Worm (Caenorhabditis elegans) whole organism, L3 larva: Measurements from ENCODE around the gene T10G3.3.
"Not testable (repeated sequence)": the region's sequence is repeated elsewhere in the genome, so short reads cannot be mapped to it uniquely, and the experiment has no call there.

ENCODE experiments used
- ZK546.5 ChIP-seq: sonication (generic microtip); optimal IDR thresholded peaks from 2 replicates; lab custom pipeline; 2017; ENCODE audit warnings: missing biosample characterization, missing genetic modification characterization
- aly-2 ChIP-seq: fragments of 150-350 bp; optimal IDR thresholded peaks from 2 replicates; lab custom pipeline; 2014; ENCODE audit warnings: missing biosample characterization, missing genetic modification characterization
- ama-1 ChIP-seq: fragments of 150-350 bp; optimal IDR thresholded peaks from 2 replicates; lab custom pipeline; 2018
- ceh-16 ChIP-seq: sonication (generic microtip); optimal IDR thresholded peaks from 2 replicates; lab custom pipeline; 2017; ENCODE audit warnings: missing biosample characterization, missing genetic modification characterization
- ceh-28 ChIP-seq: fragments of 150-350 bp; optimal IDR thresholded peaks from 2 replicates; lab custom pipeline; 2014; ENCODE audit warnings: missing biosample characterization, missing genetic modification reagents, missing genetic modification characterization
- ceh-9 ChIP-seq: sonication (generic microtip); optimal IDR thresholded peaks from 2 replicates; lab custom pipeline; 2018; ENCODE audit warnings: missing biosample characterization, missing genetic modification characterization
- egl-27 ChIP-seq: sonication (generic microtip); optimal IDR thresholded peaks from 4 replicates; lab custom pipeline; 2017; ENCODE audit warnings: missing biosample characterization, missing genetic modification reagents, missing genetic modification characterization
- egl-5 ChIP-seq: fragments of 150-350 bp; optimal IDR thresholded peaks from 2 replicates; lab custom pipeline; 2017; ENCODE audit warnings: missing biosample characterization, missing genetic modification reagents, missing genetic modification characterization, inconsistent platforms
- elt-2 ChIP-seq: sonication (generic microtip); optimal IDR thresholded peaks from 2 replicates; lab custom pipeline; 2016; ENCODE audit warnings: missing genetic modification reagents, mild to moderate bottlenecking, missing genetic modification characterization, missing compliant biosample characterization
- elt-3 ChIP-seq, 3 experiments: fragments of 150-350 bp in 1 of 3; sonication (generic microtip) in 2 of 3; optimal IDR thresholded peaks; 2 replicates in 2 of 3; 4 replicates in 1 of 3; lab custom pipeline; 2014 to 2017; ENCODE audit warnings: missing biosample characterization in 3 of 3, missing genetic modification characterization in 3 of 3
- jun-1 ChIP-seq: fragments of 150-350 bp; optimal IDR thresholded peaks from 2 replicates; lab custom pipeline; 2014; ENCODE audit warnings: missing biosample characterization, missing genetic modification reagents, missing genetic modification characterization
- lin-15B ChIP-seq: fragments of 150-350 bp; optimal IDR thresholded peaks from 2 replicates; lab custom pipeline; 2014; ENCODE audit warnings: missing biosample characterization, missing genetic modification characterization
- lin-39 ChIP-seq: fragments of 150-350 bp; optimal IDR thresholded peaks from 2 replicates; lab custom pipeline; 2018; ENCODE audit warnings: missing biosample characterization, missing genetic modification reagents, missing genetic modification characterization
- lsy-12 ChIP-seq: sonication (generic microtip); optimal IDR thresholded peaks from 2 replicates; lab custom pipeline; 2016; ENCODE audit warnings: mild to moderate bottlenecking, missing genetic modification characterization, missing compliant biosample characterization
- mdl-1 ChIP-seq: fragments of 150-350 bp; optimal IDR thresholded peaks from 2 replicates; lab custom pipeline; 2014; ENCODE audit warnings: missing biosample characterization, missing genetic modification characterization
- mml-1 ChIP-seq: fragments of 150-350 bp; sonication (generic microtip); optimal IDR thresholded peaks from 3 replicates; lab custom pipeline; 2014; ENCODE audit warnings: missing biosample characterization, missing genetic modification characterization
- nfya-1 ChIP-seq: sonication (generic microtip); optimal IDR thresholded peaks from 2 replicates; lab custom pipeline; 2017; ENCODE audit warnings: missing genetic modification characterization, mild to moderate bottlenecking, missing compliant biosample characterization, antibody characterized with exemption, moderate library complexity; ENCODE audit not compliant: insufficient read depth
- nhr-11 ChIP-seq: fragments of 150-350 bp; optimal IDR thresholded peaks from 2 replicates; lab custom pipeline; 2014; ENCODE audit warnings: missing biosample characterization, missing genetic modification characterization
- nhr-76 ChIP-seq: fragments of 150-350 bp; sonication (generic microtip); optimal IDR thresholded peaks from 5 replicates; lab custom pipeline; 2014; ENCODE audit warnings: missing biosample characterization, missing genetic modification characterization
- nhr-77 ChIP-seq: fragments of 150-350 bp; optimal IDR thresholded peaks from 2 replicates; lab custom pipeline; 2014; ENCODE audit warnings: missing biosample characterization, missing genetic modification characterization
- pqm-1 ChIP-seq: fragments of 150-350 bp; optimal IDR thresholded peaks from 2 replicates; lab custom pipeline; 2017; ENCODE audit warnings: missing biosample characterization, missing genetic modification characterization, inconsistent platforms
- sea-2 ChIP-seq: fragments of 150-350 bp; sonication (generic microtip); optimal IDR thresholded peaks from 4 replicates; lab custom pipeline; 2014; ENCODE audit warnings: missing biosample characterization, missing genetic modification reagents, missing genetic modification characterization
- skn-1 ChIP-seq: fragments of 150-350 bp; optimal IDR thresholded peaks from 2 replicates; lab custom pipeline; 2014; ENCODE audit warnings: missing biosample characterization, missing genetic modification characterization
- unc-39 ChIP-seq: sonication (generic microtip); optimal IDR thresholded peaks from 4 replicates; lab custom pipeline; 2017; ENCODE audit warnings: missing biosample characterization, missing genetic modification characterization
- unc-62 ChIP-seq: fragments of 150-350 bp; sonication (generic microtip); optimal IDR thresholded peaks from 4 replicates; lab custom pipeline; 2014; ENCODE audit warnings: missing biosample characterization, missing genetic modification reagents, missing genetic modification characterization
- ztf-4 ChIP-seq: fragments of 150-350 bp; optimal IDR thresholded peaks from 2 replicates; lab custom pipeline; 2014; ENCODE audit warnings: missing biosample characterization, missing genetic modification characterization

The T10G3.3 gene

ce11 chrV:13443535-13443934 is 46.5 kb downstream of the T10G3.3 start, which contains the start of gene Y2H9A.6:
Gene Y2H9A.6 (plus strand): TSS chrV:13443835.
- not testable (repeated sequence) for TF ChIP-seq lsy-12; ZK546.5 (tag; lab: Kevin White, UChicago); nhr-11 (tag; lab: Kevin White, UChicago)

DNA sequence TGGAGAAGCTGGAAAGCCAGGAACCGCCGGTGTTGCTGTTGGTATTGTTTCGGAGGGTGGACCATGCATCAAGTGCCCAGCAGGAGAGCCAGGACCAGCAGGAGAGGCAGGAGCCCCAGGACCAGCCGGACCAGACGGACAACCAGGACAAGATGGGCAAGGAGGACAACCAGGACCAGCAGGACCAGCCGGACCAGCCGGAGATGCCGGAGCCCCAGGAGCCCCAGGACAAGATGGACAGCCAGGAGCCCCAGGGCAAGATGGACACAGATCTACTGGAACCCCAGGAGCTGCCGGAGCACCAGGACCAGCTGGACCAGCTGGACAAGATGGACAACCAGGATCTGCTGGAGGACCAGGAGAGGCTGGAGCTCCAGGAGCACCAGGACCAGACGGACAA is 47.2 kb downstream of the T10G3.3 start:
- TF ChIP-seq nhr-11 (tag; lab: Kevin White, UChicago): no peak
- TF ChIP-seq nhr-76 (tag; lab: Kevin White, UChicago): no peak
- TF ChIP-seq elt-2 (tag; lab: Kevin White, UChicago): no peak
- TF ChIP-seq ZK546.5 (tag; lab: Kevin White, UChicago): no peak

DNA sequence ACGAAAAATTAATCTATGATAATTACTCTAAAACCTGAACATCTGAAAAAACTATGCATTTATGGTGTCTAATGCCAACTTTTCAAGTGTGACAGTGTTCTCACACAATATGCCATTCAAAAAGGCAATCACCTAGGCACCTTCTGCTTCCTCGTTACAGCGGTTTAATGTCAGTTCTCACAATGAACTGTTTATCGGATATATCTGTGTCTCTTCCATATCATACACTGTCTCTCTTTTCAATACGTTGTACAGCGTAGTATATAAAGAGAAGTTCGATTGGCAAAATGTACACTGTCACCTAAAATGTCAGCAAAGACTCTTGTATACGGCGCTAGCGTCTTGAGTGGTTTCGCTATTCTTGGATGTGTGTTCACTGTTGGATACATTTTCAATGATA is 48.3 kb downstream of the T10G3.3 start, which contains the start of gene col-162:
col-162 (plus strand) TSS at position 301 of the 400 bp plus-strand sequence.
- TF ChIP-seq lin-39 (tag; lab: Kevin White, UChicago): no peak
- no peak for TF ChIP-seq ama-1 (lab: Kevin White, UChicago)
- no peak for TF ChIP-seq egl-27 (tag; lab: Kevin White, UChicago)
- no peak for TF ChIP-seq ZK546.5 (tag; lab: Kevin White, UChicago)
- TF ChIP-seq elt-3 (tag; optimal IDR thresholded peaks at IDR 0.05; lab: Kevin White, UChicago): no peak
- TF ChIP-seq nfya-1 (tag; lab: Kevin White, UChicago): no peak
- no peak for TF ChIP-seq aly-2 (tag; lab: Kevin White, UChicago)
- TF ChIP-seq elt-2 (tag; lab: Kevin White, UChicago): no peak
- TF ChIP-seq skn-1 (tag; lab: Kevin White, UChicago): no peak
- TF ChIP-seq egl-5: no peak
- TF ChIP-seq unc-62 (GFP tag; lab: Kevin White, UChicago): no peak
- no peak for TF ChIP-seq pqm-1 (tag; lab: Kevin White, UChicago)
- TF ChIP-seq ceh-28: no peak
- TF ChIP-seq ceh-16 (tag; lab: Kevin White, UChicago): no peak
- no peak for TF ChIP-seq ceh-9 (tag; lab: Kevin White, UChicago)
- no peak for TF ChIP-seq unc-39
- TF ChIP-seq nhr-11 (tag; lab: Kevin White, UChicago): no peak
- TF ChIP-seq ztf-4 (tag; lab: Kevin White, UChicago): no peak
- no peak for TF ChIP-seq sea-2 (GFP tag; lab: Kevin White, UChicago)
- TF ChIP-seq jun-1: no peak

DNA sequence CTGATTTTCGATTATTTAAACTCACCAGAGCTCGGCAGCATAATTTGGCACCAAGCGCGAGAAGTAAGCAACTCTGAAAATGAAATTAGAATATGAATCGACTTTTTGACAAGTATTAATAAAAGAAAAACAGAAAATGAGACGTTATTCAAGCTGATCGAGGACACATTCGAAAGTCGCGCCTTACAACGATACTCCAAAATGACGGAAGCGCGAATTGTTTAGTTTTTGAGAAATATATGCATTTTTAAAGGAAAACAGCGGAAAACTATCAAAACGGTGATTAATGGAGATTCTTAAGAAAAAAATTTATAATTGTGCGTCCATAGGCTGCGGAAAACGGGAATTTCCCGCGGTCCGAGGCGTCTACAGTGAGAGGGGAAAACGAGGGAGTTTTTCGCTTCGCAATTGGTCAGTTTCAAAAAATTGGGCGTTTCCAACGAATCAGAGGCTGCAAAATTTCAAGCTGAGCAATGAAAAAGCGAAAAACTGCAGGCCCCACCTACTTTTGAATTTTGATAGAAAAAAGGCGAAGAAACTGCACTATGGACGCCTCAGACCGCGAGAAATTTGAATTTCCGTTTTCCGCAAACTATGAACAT is 52.4 kb downstream of the T10G3.3 start, which contains the start of gene mes-4:
mes-4 (minus strand) TSS at position 73 of the 602 bp plus-strand sequence.
- TF ChIP-seq mml-1 (no peak), nfya-1 (tag; lab: Kevin White, UChicago) (peak; percentile 91), mdl-1 (tag; lab: Kevin White, UChicago) (no peak), lin-15B (peak; percentile 38), nhr-77 (tag; lab: Kevin White, UChicago) (no peak)
